Fruit fly (Drosophila melanogaster) whole organism, embryonic: ENCODE measurements around the gene Or88a.
A peak's percentile ranks its signal among the peaks of the same experiment; 100 is the strongest.

ENCODE experiments used
- CG10274 ChIP-seq: fragments of 200-800 bp; sonication (Bioruptor generic); optimal IDR thresholded peaks from 3 replicates; lab custom pipeline; 2017; ENCODE audit warnings: missing biosample characterization, mild to moderate bottlenecking, missing genetic modification characterization
- CG10321 ChIP-seq: fragments of 200-800 bp; sonication (Bioruptor generic); IDR thresholded peaks from 2 replicates; pipeline ENCODE4 v1.3.6; 2022; ENCODE audit warnings: missing biosample characterization, missing genetic modification characterization
- CG11085 ChIP-seq: fragments of 200-800 bp; sonication (Bioruptor generic); IDR thresholded peaks from 2 replicates; pipeline ENCODE4 v1.3.6; 2022; ENCODE audit warnings: missing biosample characterization, missing genetic modification characterization
- CG11504 ChIP-seq: fragments of 200-800 bp; sonication (Bioruptor generic); optimal IDR thresholded peaks from 3 replicates; lab custom pipeline; 2019; ENCODE audit warnings: missing biosample characterization, mild to moderate bottlenecking, missing genetic modification characterization, moderate library complexity
- CG12219 ChIP-seq: fragments of 200-800 bp; sonication (Bioruptor generic); optimal IDR thresholded peaks from 3 replicates; lab custom pipeline; 2018; ENCODE audit warnings: missing biosample characterization, mild to moderate bottlenecking, missing genetic modification characterization
- CG12942 ChIP-seq: fragments of 200-800 bp; sonication (Bioruptor generic); optimal IDR thresholded peaks from 3 replicates; lab custom pipeline; 2016; ENCODE audit warnings: missing biosample characterization, missing genetic modification characterization
- CG14860 ChIP-seq: fragments of 200-800 bp; sonication (Bioruptor generic); IDR thresholded peaks from 3 replicates; pipeline ENCODE4 v1.3.6; 2022; ENCODE audit warnings: missing biosample characterization, missing genetic modification characterization; ENCODE audit not compliant: partially characterized antibody
- CG16815 ChIP-seq: fragments of 200-800 bp; sonication (Bioruptor generic); optimal IDR thresholded peaks from 3 replicates; lab custom pipeline; 2017; ENCODE audit warnings: missing biosample characterization, mild to moderate bottlenecking, missing genetic modification characterization
- CG17612 ChIP-seq: fragments of 200-800 bp; sonication (Bioruptor generic); IDR thresholded peaks from 2 replicates; pipeline ENCODE4 v1.3.6; 2022; ENCODE audit warnings: missing biosample characterization, missing genetic modification characterization
- CG17912 ChIP-seq: fragments of 200-800 bp; sonication (Bioruptor generic); optimal IDR thresholded peaks from 2 replicates; lab custom pipeline; 2018; ENCODE audit warnings: missing biosample characterization, mild to moderate bottlenecking, missing genetic modification characterization
- CG2202 ChIP-seq: fragments of 200-800 bp; sonication (Bioruptor generic); optimal IDR thresholded peaks from 2 replicates; lab custom pipeline; 2018; ENCODE audit warnings: missing biosample characterization, mild to moderate bottlenecking, missing genetic modification characterization
- CG2875 ChIP-seq: fragments of 200-800 bp; sonication (Bioruptor generic); optimal IDR thresholded peaks from 2 replicates; lab custom pipeline; 2017; ENCODE audit warnings: missing biosample characterization, mild to moderate bottlenecking, missing genetic modification characterization, missing genetic modification reagents
- CG30403 ChIP-seq: fragments of 200-800 bp; sonication (Bioruptor generic); optimal IDR thresholded peaks from 3 replicates; lab custom pipeline; 2016; ENCODE audit warnings: missing biosample characterization, missing genetic modification characterization
- CG3838 ChIP-seq: fragments of 200-800 bp; sonication (Bioruptor generic); optimal IDR thresholded peaks from 3 replicates; lab custom pipeline; 2016; ENCODE audit warnings: missing biosample characterization, missing genetic modification characterization
- CG3995 ChIP-seq: fragments of 200-800 bp; sonication (Bioruptor generic); optimal IDR thresholded peaks from 3 replicates; lab custom pipeline; 2016; ENCODE audit warnings: missing biosample characterization, missing genetic modification characterization
- CG42726 ChIP-seq: fragments of 200-800 bp; sonication (Bioruptor generic); IDR thresholded peaks from 2 replicates; pipeline ENCODE4 v1.3.6; 2022; ENCODE audit warnings: missing biosample characterization, missing genetic modification characterization; ENCODE audit not compliant: partially characterized antibody
- CG4360 ChIP-seq: fragments of 200-800 bp; sonication (Bioruptor generic); IDR thresholded peaks from 2 replicates; pipeline ENCODE4 v1.3.6; 2022; ENCODE audit warnings: missing biosample characterization, missing genetic modification characterization
- CG6683 ChIP-seq: fragments of 200-800 bp; sonication (Bioruptor generic); optimal IDR thresholded peaks from 2 replicates; lab custom pipeline; 2017; ENCODE audit warnings: missing biosample characterization, mild to moderate bottlenecking, missing genetic modification characterization, missing genetic modification reagents
- CG6689 ChIP-seq: fragments of 200-800 bp; sonication (Bioruptor generic); IDR thresholded peaks from 2 replicates; pipeline ENCODE4 v1.3.6; 2022; ENCODE audit warnings: missing biosample characterization, missing genetic modification characterization
- CG7372 ChIP-seq: fragments of 200-800 bp; sonication (Bioruptor generic); IDR thresholded peaks from 2 replicates; pipeline ENCODE4 v1.3.6; 2022; ENCODE audit warnings: missing biosample characterization, missing genetic modification characterization
- CG7745 ChIP-seq: fragments of 200-800 bp; sonication (Bioruptor generic); optimal IDR thresholded peaks from 2 replicates; lab custom pipeline; 2018; ENCODE audit warnings: missing biosample characterization, mild to moderate bottlenecking, missing genetic modification characterization, moderate library complexity
- CG8089 ChIP-seq: fragments of 200-800 bp; sonication (Bioruptor generic); optimal IDR thresholded peaks from 3 replicates; lab custom pipeline; 2016; ENCODE audit warnings: missing biosample characterization, missing genetic modification characterization
- CG9437 ChIP-seq: fragments of 200-800 bp; sonication (Bioruptor generic); optimal IDR thresholded peaks from 2 replicates; lab custom pipeline; 2018; ENCODE audit warnings: missing biosample characterization, mild to moderate bottlenecking, missing genetic modification characterization
- CG9609 ChIP-seq: fragments of 200-800 bp; sonication (Bioruptor generic); optimal IDR thresholded peaks from 3 replicates; lab custom pipeline; 2016; ENCODE audit warnings: missing biosample characterization, missing genetic modification characterization
- CHES-1-like ChIP-seq: fragments of 200-800 bp; sonication (Bioruptor generic); optimal IDR thresholded peaks from 2 replicates; lab custom pipeline; 2016; ENCODE audit warnings: missing biosample characterization, missing genetic modification characterization
- Doc3 ChIP-seq: fragments of 200-800 bp; sonication (Bioruptor generic); IDR thresholded peaks from 3 replicates; pipeline ENCODE4 v1.3.6; 2022; ENCODE audit warnings: missing biosample characterization, missing genetic modification characterization; ENCODE audit not compliant: partially characterized antibody
- Ets65A ChIP-seq: fragments of 200-800 bp; sonication (Bioruptor generic); peaks from one replicate; lab custom pipeline; 2016; ENCODE audit warnings: missing biosample characterization, missing genetic modification characterization
- Ets97D ChIP-seq: fragments of 200-800 bp; sonication (Bioruptor generic); optimal IDR thresholded peaks from 3 replicates; lab custom pipeline; 2016; ENCODE audit warnings: missing biosample characterization, missing genetic modification characterization
- Fer3 ChIP-seq: fragments of 200-800 bp; sonication (Bioruptor generic); optimal IDR thresholded peaks from 2 replicates; lab custom pipeline; 2018; ENCODE audit warnings: missing biosample characterization, mild to moderate bottlenecking, missing genetic modification characterization, moderate library complexity
- Gug ChIP-seq: fragments of 200-800 bp; sonication (Bioruptor generic); IDR thresholded peaks from 4 replicates; pipeline ENCODE4 v1.3.6; 2022; ENCODE audit warnings: missing biosample characterization, missing genetic modification characterization
- Hmr ChIP-seq: fragments of 200-800 bp; sonication (Bioruptor generic); optimal IDR thresholded peaks from 3 replicates; lab custom pipeline; 2017; ENCODE audit warnings: mild to moderate bottlenecking, missing biosample characterization, missing genetic modification reagents, missing genetic modification characterization
- Pdp1 ChIP-seq, 2 experiments: fragments of 200-800 bp; sonication (Bioruptor generic); optimal IDR thresholded peaks; 3 replicates each; lab custom pipeline; 2016; ENCODE audit warnings: missing biosample characterization in 2 of 2, missing genetic modification characterization in 2 of 2, mild to moderate bottlenecking in 1 of 2, moderate library complexity in 1 of 2
- Rx ChIP-seq: fragments of 200-800 bp; sonication (Bioruptor generic); IDR thresholded peaks from 2 replicates; pipeline ENCODE4 v1.3.6; 2022; ENCODE audit warnings: missing biosample characterization, missing genetic modification characterization
- Scr ChIP-seq: fragments of 200-800 bp; sonication (Bioruptor generic); IDR thresholded peaks from 2 replicates; pipeline ENCODE4 v1.3.6; 2022; ENCODE audit warnings: missing biosample characterization, missing genetic modification characterization; ENCODE audit not compliant: partially characterized antibody
- Vsx1 ChIP-seq: fragments of 200-800 bp; sonication (Bioruptor generic); optimal IDR thresholded peaks from 2 replicates; lab custom pipeline; 2017; ENCODE audit warnings: missing biosample characterization, mild to moderate bottlenecking, missing genetic modification characterization, missing genetic modification reagents
- ash1 ChIP-seq: fragments of 200-800 bp; sonication (Bioruptor generic); optimal IDR thresholded peaks from 2 replicates; lab custom pipeline; 2018; ENCODE audit warnings: missing biosample characterization, mild to moderate bottlenecking, missing genetic modification characterization
- bbx ChIP-seq: fragments of 200-800 bp; sonication (Bioruptor generic); IDR thresholded peaks from 2 replicates; pipeline ENCODE4 v1.3.6; 2022; ENCODE audit warnings: missing biosample characterization, missing genetic modification characterization; ENCODE audit not compliant: partially characterized antibody
- caup ChIP-seq: fragments of 200-800 bp; sonication (Bioruptor generic); optimal IDR thresholded peaks from 3 replicates; lab custom pipeline; 2017; ENCODE audit warnings: missing biosample characterization, mild to moderate bottlenecking, missing genetic modification characterization, moderate library complexity; ENCODE audit not compliant: severe bottlenecking
- ems ChIP-seq: fragments of 200-800 bp; sonication (Bioruptor generic); optimal IDR thresholded peaks from 3 replicates; lab custom pipeline; 2016; ENCODE audit warnings: missing biosample characterization, missing genetic modification characterization
- esg ChIP-seq: fragments of 200-800 bp; sonication (Bioruptor generic); conservative IDR thresholded peaks from 2 replicates; pipeline ENCODE4 v1.3.6; 2022; ENCODE audit warnings: missing biosample characterization, missing genetic modification characterization
- grau ChIP-seq: fragments of 200-800 bp; optimal IDR thresholded peaks from 3 replicates; lab custom pipeline; 2019; ENCODE audit warnings: missing biosample characterization, mild to moderate bottlenecking, missing genetic modification characterization, moderate library complexity
- hkb ChIP-seq, 2 experiments: fragments of 200-800 bp in 1 of 2; fragments of >200 bp in 1 of 2; sonication (Bioruptor generic) in 1 of 2; IDR thresholded peaks in 1 of 2; optimal IDR thresholded peaks in 1 of 2; 2 replicates each; pipeline versions ENCODE4 v1.3.6 to Lab custom; 2017 to 2022; ENCODE audit warnings: missing biosample characterization in 1 of 2, missing genetic modification characterization in 1 of 2
- jing ChIP-seq: fragments of 200-800 bp; sonication (Bioruptor generic); optimal IDR thresholded peaks from 2 replicates; lab custom pipeline; 2018; ENCODE audit warnings: missing biosample characterization, mild to moderate bottlenecking, missing genetic modification characterization
- knrl ChIP-seq: fragments of 200-800 bp; sonication (Bioruptor generic); IDR thresholded peaks from 3 replicates; pipeline ENCODE4 v1.3.6; 2022; ENCODE audit warnings: missing biosample characterization, missing genetic modification characterization; ENCODE audit not compliant: partially characterized antibody
- mam ChIP-seq: fragments of 200-800 bp; sonication (Bioruptor generic); optimal IDR thresholded peaks from 3 replicates; lab custom pipeline; 2016; ENCODE audit warnings: missing biosample characterization, missing genetic modification characterization
- peb ChIP-seq: fragments of 200-800 bp; sonication (Bioruptor generic); IDR thresholded peaks from 2 replicates; pipeline ENCODE4 v1.3.6; 2022; ENCODE audit warnings: missing biosample characterization, missing genetic modification characterization
- row ChIP-seq: fragments of 200-800 bp; sonication (Bioruptor generic); IDR thresholded peaks from 3 replicates; pipeline ENCODE4 v1.3.6; 2022; ENCODE audit warnings: missing biosample characterization, missing genetic modification characterization
- toy ChIP-seq: fragments of 200-800 bp; sonication (Bioruptor generic); IDR thresholded peaks from 2 replicates; pipeline ENCODE4 v1.3.6; 2022; ENCODE audit warnings: missing biosample characterization, missing genetic modification characterization
- ttk ChIP-seq: fragments of 200-800 bp; sonication (Bioruptor generic); IDR thresholded peaks from 2 replicates; pipeline ENCODE4 v2.1.2; 2022; ENCODE audit warnings: missing biosample characterization, missing genetic modification characterization
- vfl ChIP-seq: fragments of 200-800 bp; sonication (Bioruptor generic); optimal IDR thresholded peaks from 2 replicates; lab custom pipeline; 2016; ENCODE audit warnings: missing biosample characterization, missing genetic modification characterization

The Or88a gene

dm6 chr3R:14077026-14077425 is 32.2 kb upstream of the Or88a start (continued):
- TF ChIP-seq grau (tag; lab: Kevin White, UChicago) = peak; percentile 21
- TF ChIP-seq CG4360 = no peak
- no peak for TF ChIP-seq CG9437 (GFP tag; lab: Kevin White, UChicago)
- TF ChIP-seq CG3995 (GFP tag; lab: Kevin White, UChicago) = no peak
- no peak for TF ChIP-seq CG7372 (GFP tag; lab: Robert Waterston, UW)
- TF ChIP-seq caup (GFP tag; lab: Kevin White, UChicago) = no peak
- TF ChIP-seq CG11085 (GFP tag; lab: Robert Waterston, UW) = no peak
- TF ChIP-seq CG11504 (tag; lab: Kevin White, UChicago) = peak; percentile 73
- TF ChIP-seq Gug (GFP tag; lab: Robert Waterston, UW) = peak; percentile 41; the same call in 1 of the 4 replicates
- TF ChIP-seq Ets97D (GFP tag; lab: Kevin White, UChicago) = no peak
- TF ChIP-seq CG17912 = no peak
- TF ChIP-seq CG6689 = peak; percentile 44; the same call in 1 of the 2 replicates
- TF ChIP-seq CG12219 (GFP tag; lab: Kevin White, UChicago) = no peak
- TF ChIP-seq peb (GFP tag; lab: Robert Waterston, UW) = no peak; the same call in 1 of the 2 replicates
- no peak for TF ChIP-seq CG6683 (GFP tag; lab: Kevin White, UChicago)
- no peak for TF ChIP-seq bbx (GFP tag; lab: Robert Waterston, UW)
- TF ChIP-seq CG30403 (GFP tag; lab: Kevin White, UChicago) = peak; percentile 38
- TF ChIP-seq Fer3 = peak; percentile 52
- 0 out of 2 replicates have a peak, but pooled peaks have one; percentile 41 for TF ChIP-seq CG10321
- peak; percentile 25; the same call in 1 of the 2 replicates for TF ChIP-seq esg (GFP tag; lab: Robert Waterston, UW)
- no peak for TF ChIP-seq knrl (GFP tag; lab: Robert Waterston, UW)
- TF ChIP-seq CG10274 = no peak
- TF ChIP-seq CG2875 (GFP tag; lab: Kevin White, UChicago) = no peak
- peak; percentile 18 for TF ChIP-seq ems (GFP tag; lab: Kevin White, UChicago)
- TF ChIP-seq Doc3 (GFP tag; lab: Robert Waterston, UW) = no peak
- TF ChIP-seq toy (GFP tag; lab: Robert Waterston, UW) = no peak
- TF ChIP-seq Rx (GFP tag; lab: Robert Waterston, UW) = 0 out of 2 replicates have a peak, but pooled peaks have one; percentile 12
- no peak for TF ChIP-seq CG42726 (GFP tag; lab: Robert Waterston, UW)
- TF ChIP-seq CG2202 (tag; lab: Kevin White, UChicago) = no peak
- no peak for TF ChIP-seq CG8089 (GFP tag; lab: Kevin White, UChicago)
- TF ChIP-seq CG16815 (GFP tag; lab: Kevin White, UChicago) = no peak
- TF ChIP-seq CG17612 (GFP tag; lab: Robert Waterston, UW) = 0 out of 2 replicates have a peak, but pooled peaks have one; percentile 32
- no peak for TF ChIP-seq CHES-1-like (GFP tag; lab: Kevin White, UChicago)
- TF ChIP-seq Vsx1 (GFP tag; lab: Kevin White, UChicago) = no peak
- no peak for TF ChIP-seq CG3838 (GFP tag; lab: Kevin White, UChicago)
- TF ChIP-seq vfl (GFP tag; lab: Kevin White, UChicago) = no peak
- TF ChIP-seq jing (GFP tag; lab: Kevin White, UChicago) = no peak
- TF ChIP-seq ash1 (GFP tag; lab: Kevin White, UChicago) = no peak
- no peak for TF ChIP-seq CG14860 (GFP tag; lab: Robert Waterston, UW)
- TF ChIP-seq row (GFP tag; lab: Robert Waterston, UW) = peak; percentile 59
- no peak for TF ChIP-seq hkb (optimal IDR thresholded peaks at IDR 0.05; lab: Kevin White, UChicago)
- TF ChIP-seq hkb (GFP tag; IDR thresholded peaks at IDR 0.05; lab: Robert Waterston, UW) = peak; percentile 79
- no peak for TF ChIP-seq CG7745 (tag; lab: Kevin White, UChicago)
- peak in 1 of 2 experiments; percentile 33 for TF ChIP-seq Pdp1 (GFP tag; optimal IDR thresholded peaks at IDR 0.05; lab: Kevin White, UChicago)
- peak; percentile 2 for TF ChIP-seq CG12942 (GFP tag; lab: Kevin White, UChicago)
- no peak for TF ChIP-seq Ets65A (GFP tag; lab: Kevin White, UChicago)
- no peak for TF ChIP-seq Hmr (GFP tag; lab: Kevin White, UChicago)
- peak; percentile 3 for TF ChIP-seq mam (GFP tag; lab: Kevin White, UChicago)
- TF ChIP-seq ttk (GFP tag; lab: Robert Waterston, UW) = 0 out of 2 replicates have a peak, but pooled peaks have one; percentile 45
- no peak for TF ChIP-seq Scr (GFP tag; lab: Robert Waterston, UW)
- no peak for TF ChIP-seq CG9609 (GFP tag; lab: Kevin White, UChicago)
